Fruit fly (Drosophila melanogaster) S2 (cell line): ENCODE data around the gene Galphai.

Experiments used
- CG8478 ChIP-seq: fragments of >200 bp; optimal IDR thresholded peaks from 2 replicates; lab custom pipeline; 2018
- CTCF ChIP-seq, 2 experiments: fragments of >200 bp; optimal IDR thresholded peaks; 2 replicates each; lab custom pipeline; 2018

dm6 chr3L:6971298-6971697, 8.5 kb downstream of the Galphai start:
- TF ChIP-seq CG8478 (lab: Kevin White, UChicago) (no peak), CTCF (optimal IDR thresholded peaks at IDR 0.05; lab: Kevin White, UChicago) (no peak)
